Worm (Caenorhabditis elegans): ENCODE results near the gene M03E7.2.
"Not testable (repeated sequence)": the region's sequence is repeated elsewhere in the genome, so short reads cannot be mapped to it uniquely, and the experiment has no call there.

Gene M03E7.2

DNA sequence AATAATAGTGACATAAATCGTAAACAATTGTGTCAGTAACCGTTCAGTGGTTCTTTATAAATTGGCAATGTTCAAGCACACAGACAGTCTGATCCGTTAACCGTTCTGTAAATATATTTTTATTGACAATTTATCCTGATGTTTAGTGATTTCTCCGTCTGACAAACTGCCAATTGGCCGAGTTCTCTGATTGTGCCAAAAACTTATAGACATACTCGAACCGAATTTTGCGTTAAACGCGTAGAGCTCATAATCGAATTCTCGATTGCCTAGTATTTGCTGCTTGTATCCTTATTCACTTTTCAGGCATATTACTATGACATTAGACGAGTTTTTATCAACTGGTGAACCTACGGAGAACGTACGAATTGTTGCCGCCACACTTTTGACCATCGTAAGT, 26.8 kb downstream of the M03E7.2 start, which contains the start of gene srx-117 (continued):
- no peak for TF ChIP-seq unc-62 (GFP tag; optimal IDR thresholded peaks at IDR 0.05)
- no peak for TF ChIP-seq ztf-22 (GFP tag; optimal IDR thresholded peaks at IDR 0.05)
- TF ChIP-seq ztf-28 (GFP tag; IDR thresholded peaks at IDR 0.05), result no peak

DNA sequence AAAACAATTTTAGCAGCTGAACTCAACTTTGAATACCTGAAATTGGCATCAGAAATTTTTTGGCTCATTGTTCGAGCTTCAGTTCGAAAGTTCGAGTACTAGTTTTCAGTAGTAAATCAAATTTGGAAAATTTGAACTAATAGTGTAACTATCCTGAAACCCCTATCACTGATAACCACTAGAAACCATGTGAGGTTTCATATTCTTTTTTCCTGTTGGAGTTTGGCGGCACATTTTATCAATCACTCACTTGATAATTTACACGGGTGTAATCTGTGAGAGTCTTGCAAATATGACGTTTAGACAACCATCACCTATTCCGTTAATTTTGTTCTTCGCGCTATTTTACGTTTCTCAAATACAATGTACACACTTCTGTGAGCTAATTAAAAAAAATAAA, 30.0 kb downstream of the M03E7.2 start, which contains the start of gene C14C11.4:
Gene C14C11.4 (plus strand): TSS at position 252 of the 400 bp plus-strand sequence.
- TF ChIP-seq F23B12.7 (tag; optimal IDR thresholded peaks at IDR 0.05; ENCODE audit: insufficient read depth) (no peak), egl-44 (GFP tag; IDR thresholded peaks at IDR 0.05) (no peak), ets-4 (GFP tag; optimal IDR thresholded peaks at IDR 0.05) (peak; percentile 39), hlh-26 (GFP tag; conservative IDR thresholded peaks at IDR 0.05) (no peak), nhr-80 (tag; optimal IDR thresholded peaks at IDR 0.05) (peak; percentile 86), C17E4.6 (GFP tag; IDR thresholded peaks at IDR 0.05) (no peak)

DNA sequence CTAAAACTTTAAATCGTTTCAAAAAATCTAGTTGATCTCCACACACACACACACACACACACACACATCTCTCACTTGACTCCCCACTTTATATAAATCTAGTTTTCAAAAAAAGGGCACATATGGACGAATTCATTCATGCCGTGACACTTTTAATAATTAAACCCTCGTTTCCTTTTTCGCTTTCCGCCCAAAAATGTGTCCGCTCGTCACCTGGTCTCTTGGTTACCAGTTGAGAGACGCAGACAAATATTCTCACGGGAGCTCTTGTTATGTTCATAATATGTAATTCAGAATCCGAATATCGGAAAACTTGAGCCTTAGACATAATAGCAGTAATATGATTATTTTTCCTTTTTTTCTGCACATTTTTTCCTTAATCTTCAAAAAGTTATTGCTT, 34.5 kb downstream of the M03E7.2 start:
- no peak for TF ChIP-seq unc-130 (GFP tag; optimal IDR thresholded peaks at IDR 0.05)

ce11 chrV:5653990-5654499, 36.6 kb downstream of the M03E7.2 start, which contains the start of gene hex-2:
Gene hex-2 (plus strand): TSS chrV:5654449.
- no peak for TF ChIP-seq hmg-1.2 (GFP tag; IDR thresholded peaks at IDR 0.05)
- TF ChIP-seq ceh-27 (GFP tag; optimal IDR thresholded peaks at IDR 0.05), result no peak
- peak; percentile 29 for TF ChIP-seq nhr-80 (tag; optimal IDR thresholded peaks at IDR 0.05)

- TF ChIP-seq D2030.7 (GFP tag; IDR thresholded peaks at IDR 0.05) (peak; percentile 33; the same call in 1 of the 2 replicates), lin-54 (GFP tag; optimal IDR thresholded peaks at IDR 0.05) (no peak), ztf-6 (GFP tag; IDR thresholded peaks at IDR 0.05) (no peak), lsl-1 (GFP tag; optimal IDR thresholded peaks at IDR 0.05) (peak; percentile 66), sptf-2 (GFP tag; optimal IDR thresholded peaks at IDR 0.05) (no peak), F33H1.4 (GFP tag; IDR thresholded peaks at IDR 0.05) (peak; percentile 39), aptf-2 (GFP tag; conservative IDR thresholded peaks at IDR 0.05) (no peak), zim-3 (tag; optimal IDR thresholded peaks at IDR 0.05) (no peak), unc-130 (GFP tag; optimal IDR thresholded peaks at IDR 0.05) (no peak)
Observed at ce11 chrV:5660604-5661209, 43.3 kb downstream of the M03E7.2 start, which contains the start of the genes mut-14 and C14C11.2. Gene mut-14 (minus strand): TSS chrV:5660704. Gene C14C11.2 (plus strand): TSS chrV:5661159.

ce11 chrV:5663317-5663716, 45.9 kb downstream of the M03E7.2 start, which contains the start of gene C14C11.1:
Gene C14C11.1 (plus strand): TSS chrV:5663617.
- not testable (repeated sequence) for TF ChIP-seq fkh-3 (tag; optimal IDR thresholded peaks at IDR 0.05); mcd-1 (GFP tag; IDR thresholded peaks at IDR 0.05); nhr-179 (tag; optimal IDR thresholded peaks at IDR 0.05)

- TF ChIP-seq athp-1 (tag; optimal IDR thresholded peaks at IDR 0.05), result no peak
- TF ChIP-seq F33H1.4 (GFP tag; IDR thresholded peaks at IDR 0.05), result peak; percentile 81
- TF ChIP-seq snpc-1.3 (tag; optimal IDR thresholded peaks at IDR 0.05; ENCODE audit: insufficient read depth), result no peak
- peak; percentile 83 for TF ChIP-seq lsl-1 (GFP tag; optimal IDR thresholded peaks at IDR 0.05)
- TF ChIP-seq madf-8 (GFP tag; conservative IDR thresholded peaks at IDR 0.05), result peak; percentile 35; the same call in 1 of the 2 replicates
- TF ChIP-seq ceh-58 (GFP tag; IDR thresholded peaks at IDR 0.05), result no peak
- TF ChIP-seq xnd-1 (tag; optimal IDR thresholded peaks at IDR 0.05), result peak; percentile 63
- TF ChIP-seq efl-1 (GFP tag; optimal IDR thresholded peaks at IDR 0.05), result peak; percentile 50
- TF ChIP-seq madf-6 (GFP tag; IDR thresholded peaks at IDR 0.05), result peak; percentile 82
Observed at ce11 chrV:5666036-5666729, 48.8 kb downstream of the M03E7.2 start, which contains the start of gene C14C11.7. Gene C14C11.7 (minus strand): TSS chrV:5666086.

All from whole organism, young adult.